Fruit fly (Drosophila melanogaster) whole organism, prepupa: ENCODE results near the gene CG33642.
A peak's percentile ranks its signal among the peaks of the same experiment; 100 is the strongest.

Experiments
- Blimp-1 ChIP-seq: fragments of 200-800 bp; sonication (Bioruptor generic); optimal IDR thresholded peaks from 3 replicates; lab custom pipeline; 2017; ENCODE audit warnings: missing biosample characterization, missing genetic modification characterization, mild to moderate bottlenecking, moderate library complexity, missing genetic modification reagents
- CG10669 ChIP-seq: fragments of 200-800 bp; sonication (Bioruptor generic); optimal IDR thresholded peaks from 3 replicates; lab custom pipeline; 2018; ENCODE audit warnings: missing biosample characterization, mild to moderate bottlenecking, missing genetic modification characterization, moderate library complexity
- CG11294 ChIP-seq: fragments of 200-800 bp; sonication (Bioruptor generic); IDR thresholded peaks from 2 replicates; pipeline ENCODE4 v1.3.6; 2022; ENCODE audit warnings: missing biosample characterization, missing genetic modification characterization
- CG11902 ChIP-seq: fragments of 200-800 bp; sonication (Bioruptor generic); optimal IDR thresholded peaks from 3 replicates; lab custom pipeline; 2016; ENCODE audit warnings: missing biosample characterization, missing genetic modification characterization
- CG1621 ChIP-seq: fragments of 200-800 bp; sonication (Bioruptor generic); optimal IDR thresholded peaks from 3 replicates; lab custom pipeline; 2018; ENCODE audit warnings: missing biosample characterization, mild to moderate bottlenecking, missing genetic modification characterization
- CG3032 ChIP-seq: fragments of 200-800 bp; optimal IDR thresholded peaks from 2 replicates; lab custom pipeline; 2019; ENCODE audit warnings: missing biosample characterization, mild to moderate bottlenecking, missing genetic modification characterization, moderate library complexity
- CG3919 ChIP-seq: fragments of 200-800 bp; sonication (Bioruptor generic); optimal IDR thresholded peaks from 3 replicates; lab custom pipeline; 2016; ENCODE audit warnings: missing biosample characterization, missing genetic modification characterization
- CG6163 ChIP-seq: fragments of 200-800 bp; sonication (Bioruptor generic); IDR thresholded peaks from 3 replicates; pipeline ENCODE4 v1.3.6; 2022; ENCODE audit warnings: missing biosample characterization, missing genetic modification characterization
- CG6792 ChIP-seq: fragments of 200-800 bp; sonication (Bioruptor generic); optimal IDR thresholded peaks from 3 replicates; lab custom pipeline; 2016; ENCODE audit warnings: missing biosample characterization, missing genetic modification characterization
- CG6808 ChIP-seq: fragments of 200-800 bp; sonication (Bioruptor generic); optimal IDR thresholded peaks from 3 replicates; lab custom pipeline; 2017; ENCODE audit warnings: missing biosample characterization, missing genetic modification characterization, mild to moderate bottlenecking, moderate library complexity, missing genetic modification reagents
- CG6854 ChIP-seq: fragments of 200-800 bp; sonication (Bioruptor generic); optimal IDR thresholded peaks from 2 replicates; lab custom pipeline; 2017; ENCODE audit warnings: missing biosample characterization, mild to moderate bottlenecking, missing genetic modification characterization
- CG8119 ChIP-seq: fragments of 200-800 bp; sonication (Bioruptor generic); IDR thresholded peaks from 3 replicates; pipeline ENCODE4 v1.3.6; 2022; ENCODE audit warnings: missing biosample characterization, missing genetic modification characterization
- CG8319 ChIP-seq: fragments of 200-800 bp; sonication (Bioruptor generic); optimal IDR thresholded peaks from 3 replicates; lab custom pipeline; 2016; ENCODE audit warnings: missing biosample characterization, missing genetic modification characterization
- CG8632 ChIP-seq: fragments of 200-800 bp; sonication (Bioruptor generic); optimal IDR thresholded peaks from 3 replicates; lab custom pipeline; 2016; ENCODE audit warnings: missing biosample characterization, missing genetic modification characterization
- Eip75B ChIP-seq: fragments of 200-800 bp; sonication (Bioruptor generic); optimal IDR thresholded peaks from 3 replicates; lab custom pipeline; 2016; ENCODE audit warnings: missing biosample characterization, missing genetic modification characterization
- Eip78C ChIP-seq: fragments of 200-800 bp; sonication (Bioruptor generic); peaks from one replicate; lab custom pipeline; 2016; ENCODE audit warnings: missing biosample characterization, missing genetic modification characterization
- Ets96B ChIP-seq: fragments of 200-800 bp; optimal IDR thresholded peaks from 2 replicates; lab custom pipeline; 2019; ENCODE audit warnings: missing biosample characterization, mild to moderate bottlenecking, missing genetic modification characterization, moderate library complexity
- Hr4 ChIP-seq: fragments of 200-800 bp; sonication (Bioruptor generic); optimal IDR thresholded peaks from 3 replicates; lab custom pipeline; 2016; ENCODE audit warnings: missing biosample characterization, missing genetic modification characterization
- Lpt ChIP-seq: fragments of 200-800 bp; sonication (Bioruptor generic); optimal IDR thresholded peaks from 3 replicates; lab custom pipeline; 2016; ENCODE audit warnings: missing biosample characterization, missing genetic modification characterization
- OdsH ChIP-seq: fragments of 200-800 bp; sonication (Bioruptor generic); optimal IDR thresholded peaks from 3 replicates; lab custom pipeline; 2016; ENCODE audit warnings: missing biosample characterization, missing genetic modification characterization
- Sox102F ChIP-seq: fragments of 200-800 bp; sonication (Bioruptor generic); optimal IDR thresholded peaks from 2 replicates; lab custom pipeline; 2016; ENCODE audit warnings: missing biosample characterization, mild to moderate bottlenecking, missing genetic modification characterization
- Sox14 ChIP-seq: fragments of 200-800 bp; sonication (Bioruptor generic); optimal IDR thresholded peaks from 3 replicates; lab custom pipeline; 2016; ENCODE audit warnings: missing biosample characterization, missing genetic modification characterization
- acj6 ChIP-seq: fragments of 200-800 bp; sonication (Bioruptor generic); optimal IDR thresholded peaks from 3 replicates; lab custom pipeline; 2016; ENCODE audit warnings: missing biosample characterization, missing genetic modification characterization
- cyc ChIP-seq: fragments of 200-800 bp; sonication (Bioruptor generic); optimal IDR thresholded peaks from 3 replicates; lab custom pipeline; 2016; ENCODE audit warnings: missing biosample characterization, missing genetic modification characterization
- dac ChIP-seq: fragments of 200-800 bp; sonication (Bioruptor generic); optimal IDR thresholded peaks from 2 replicates; lab custom pipeline; 2017; ENCODE audit warnings: missing biosample characterization, mild to moderate bottlenecking, missing genetic modification characterization
- dsx ChIP-seq: fragments of 200-800 bp; optimal IDR thresholded peaks from 3 replicates; lab custom pipeline; 2019; ENCODE audit warnings: missing biosample characterization, mild to moderate bottlenecking, missing genetic modification characterization, moderate library complexity; ENCODE audit not compliant: poor library complexity, severe bottlenecking
- esn ChIP-seq: fragments of 200-800 bp; sonication (Bioruptor generic); optimal IDR thresholded peaks from 2 replicates; lab custom pipeline; 2016; ENCODE audit warnings: missing biosample characterization, mild to moderate bottlenecking, missing genetic modification characterization, moderate library complexity
- fd59A ChIP-seq: fragments of 200-800 bp; sonication (Bioruptor generic); optimal IDR thresholded peaks from 2 replicates; lab custom pipeline; 2017; ENCODE audit warnings: missing biosample characterization, mild to moderate bottlenecking, missing genetic modification characterization, missing genetic modification reagents
- fd85E ChIP-seq: fragments of 200-800 bp; sonication (Bioruptor generic); optimal IDR thresholded peaks from 3 replicates; lab custom pipeline; 2016; ENCODE audit warnings: missing biosample characterization, missing genetic modification characterization
- fkh ChIP-seq: fragments of 200-800 bp; sonication (Bioruptor generic); optimal IDR thresholded peaks from 3 replicates; lab custom pipeline; 2017; ENCODE audit warnings: missing biosample characterization, mild to moderate bottlenecking, missing genetic modification characterization, moderate library complexity
- lz ChIP-seq: fragments of 200-800 bp; sonication (Bioruptor generic); optimal IDR thresholded peaks from 3 replicates; lab custom pipeline; 2016; ENCODE audit warnings: missing biosample characterization, missing genetic modification characterization
- salr ChIP-seq, 2 experiments: fragments of 200-800 bp; sonication (Bioruptor generic); optimal IDR thresholded peaks; 3 replicates each; lab custom pipeline; 2016 to 2018; ENCODE audit warnings: missing biosample characterization in 2 of 2, missing genetic modification characterization in 2 of 2, mild to moderate bottlenecking in 1 of 2
- ss ChIP-seq, 2 experiments: fragments of 200-800 bp; sonication (Bioruptor generic); optimal IDR thresholded peaks; 2 replicates in 1 of 2; 3 replicates in 1 of 2; lab custom pipeline; 2017 to 2018; ENCODE audit warnings: mild to moderate bottlenecking in 2 of 2, missing biosample characterization in 2 of 2, missing genetic modification characterization in 2 of 2, moderate library complexity in 1 of 2
- svp ChIP-seq: fragments of 200-800 bp; sonication (Bioruptor generic); peaks from one replicate; lab custom pipeline; 2016; ENCODE audit warnings: missing biosample characterization, missing genetic modification characterization

CG33642 gene

DNA sequence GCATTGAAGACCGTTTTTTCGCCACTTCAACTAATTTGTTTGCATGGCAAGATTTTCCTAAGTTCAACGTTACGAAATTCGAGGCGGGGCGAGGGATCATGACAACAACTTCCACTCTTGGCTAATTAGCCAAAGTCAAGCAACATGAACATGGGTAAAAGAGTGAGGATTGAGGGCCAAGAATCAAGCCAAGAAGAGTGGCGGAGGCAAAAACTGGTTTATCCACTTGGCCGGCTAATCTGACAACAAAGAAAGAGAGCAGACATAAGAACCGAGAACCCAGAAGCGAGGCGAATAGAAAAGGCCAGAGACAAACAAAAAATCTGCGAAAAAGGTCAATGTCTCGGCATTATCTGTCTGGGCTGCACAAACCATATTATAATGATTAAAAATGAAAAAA, 22.9 kb downstream of the CG33642 start:
- TF ChIP-seq CG10669 = no peak
- TF ChIP-seq svp (GFP tag; lab: Kevin White, UChicago) = peak; percentile 62
- peak; percentile 46 for TF ChIP-seq dsx (GFP tag; lab: Kevin White, UChicago)
- no peak for TF ChIP-seq Hr4 (GFP tag; lab: Kevin White, UChicago)
- TF ChIP-seq salr (GFP tag; optimal IDR thresholded peaks at IDR 0.05; lab: Kevin White, UChicago) = no peak
- TF ChIP-seq ss (GFP tag; optimal IDR thresholded peaks at IDR 0.05; lab: Kevin White, UChicago) = peak in 1 of 2 experiments; percentile 31
- no peak for TF ChIP-seq Ets96B (tag; lab: Kevin White, UChicago)
- no peak for TF ChIP-seq CG3919 (GFP tag; lab: Kevin White, UChicago)

DNA sequence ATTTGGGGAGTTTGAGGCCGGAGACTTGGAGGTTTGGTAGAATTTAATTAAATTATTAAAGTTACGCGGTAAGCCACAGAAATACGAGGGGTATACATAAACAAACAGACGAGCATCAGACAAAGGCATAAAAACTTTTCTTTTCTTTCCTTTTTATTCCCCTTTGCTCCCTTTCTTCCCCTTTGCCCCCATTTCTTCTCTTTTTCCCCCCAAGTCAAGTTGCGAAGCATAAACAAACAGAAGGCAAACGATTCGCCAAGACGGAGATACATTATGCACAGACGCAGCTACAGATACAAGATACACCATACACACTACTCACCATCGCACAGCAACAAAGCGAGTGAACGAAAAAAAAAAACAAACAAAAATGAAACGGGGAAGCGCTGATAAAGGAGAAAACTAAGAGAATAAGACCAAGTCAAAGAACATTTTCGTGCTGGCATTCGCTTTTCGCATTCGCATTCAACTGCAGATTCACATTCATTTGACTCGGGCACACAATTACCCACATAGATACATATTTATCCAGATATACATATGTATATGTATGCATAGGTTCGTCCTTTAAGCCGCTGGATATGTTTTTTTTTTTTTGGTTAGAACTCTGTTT, 24.9 kb downstream of the CG33642 start:
- TF ChIP-seq Eip75B (GFP tag; lab: Kevin White, UChicago) (peak; percentile 1), lz (GFP tag; lab: Kevin White, UChicago) (no peak), Lpt (GFP tag; lab: Kevin White, UChicago) (peak; percentile 46), Sox102F (GFP tag; lab: Kevin White, UChicago) (peak; percentile 3), acj6 (GFP tag; lab: Kevin White, UChicago) (no peak), Eip78C (GFP tag; lab: Kevin White, UChicago) (peak; percentile 52), CG6808 (GFP tag; lab: Kevin White, UChicago) (peak; percentile 24), CG6163 (GFP tag; lab: Robert Waterston, UW) (peak; percentile 47; the same call in 2 of the 3 replicates), dsx (GFP tag; lab: Kevin White, UChicago) (peak; percentile 14), ss (GFP tag; optimal IDR thresholded peaks at IDR 0.05; lab: Kevin White, UChicago) (peak in 1 of 2 experiments; percentile 35), dac (GFP tag; lab: Kevin White, UChicago) (no peak)

DNA sequence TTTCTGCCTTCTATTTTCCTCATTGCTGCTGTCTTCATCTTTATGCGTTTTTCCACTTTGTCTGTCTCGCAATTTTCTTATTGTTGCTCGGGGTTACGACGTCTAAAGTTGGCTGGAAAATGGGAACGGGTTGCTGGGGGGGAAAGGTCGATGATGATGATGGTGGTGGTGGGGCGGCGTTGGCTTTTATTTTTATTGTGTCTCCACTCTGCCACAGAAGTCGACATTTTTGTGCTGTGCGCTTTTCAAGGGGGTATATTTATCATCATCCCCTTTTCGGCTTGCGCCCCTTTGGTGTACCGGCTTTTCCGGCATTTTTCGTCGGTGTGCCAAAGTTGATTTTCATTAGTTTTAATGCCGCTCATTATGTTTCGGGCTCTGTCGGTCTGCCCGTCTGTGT, 25.6 kb downstream of the CG33642 start:
- no peak for TF ChIP-seq CG8319 (GFP tag; lab: Kevin White, UChicago)
- no peak for TF ChIP-seq fkh (GFP tag; lab: Kevin White, UChicago)

DNA sequence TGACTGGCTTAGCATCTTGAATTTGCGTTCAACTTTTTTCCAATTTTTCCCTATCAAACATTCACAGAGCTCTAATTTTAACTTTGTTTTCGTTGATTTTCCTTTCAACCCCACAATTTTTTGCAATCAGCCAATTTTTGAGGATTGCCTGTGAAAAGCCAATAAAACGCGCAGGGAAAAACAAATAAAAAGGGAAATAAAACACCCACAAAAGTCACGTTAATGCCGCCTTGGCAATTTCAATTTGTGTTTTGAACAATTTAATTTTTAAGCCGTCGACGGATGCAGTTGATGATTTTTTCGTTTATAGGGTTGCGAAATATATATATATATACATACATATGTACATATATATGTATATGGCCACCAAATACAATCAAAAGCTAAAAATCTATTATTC, 39.2 kb downstream of the CG33642 start:
- TF ChIP-seq CG6792 (GFP tag; lab: Kevin White, UChicago) = no peak
- TF ChIP-seq CG11294 (GFP tag; lab: Robert Waterston, UW) = no peak
- no peak for TF ChIP-seq fd59A (GFP tag; lab: Kevin White, UChicago)
- no peak for TF ChIP-seq Blimp-1 (GFP tag; lab: Kevin White, UChicago)
- TF ChIP-seq CG6854 (GFP tag; lab: Kevin White, UChicago) = no peak
- no peak for TF ChIP-seq CG8632 (GFP tag; lab: Kevin White, UChicago)
- TF ChIP-seq CG1621 = no peak
- no peak for TF ChIP-seq esn
- TF ChIP-seq fd85E (GFP tag; lab: Kevin White, UChicago) = no peak
- TF ChIP-seq CG8119 (GFP tag; lab: Robert Waterston, UW) = no peak
- TF ChIP-seq salr (GFP tag; optimal IDR thresholded peaks at IDR 0.05; lab: Kevin White, UChicago) = no peak
- no peak for TF ChIP-seq CG11902 (GFP tag; lab: Kevin White, UChicago)
- TF ChIP-seq CG3919 (GFP tag; lab: Kevin White, UChicago) = no peak
- no peak for TF ChIP-seq ss (GFP tag; optimal IDR thresholded peaks at IDR 0.05; lab: Kevin White, UChicago)
- TF ChIP-seq CG3032 (tag; lab: Kevin White, UChicago) = no peak
- TF ChIP-seq svp (GFP tag; lab: Kevin White, UChicago) = no peak

DNA sequence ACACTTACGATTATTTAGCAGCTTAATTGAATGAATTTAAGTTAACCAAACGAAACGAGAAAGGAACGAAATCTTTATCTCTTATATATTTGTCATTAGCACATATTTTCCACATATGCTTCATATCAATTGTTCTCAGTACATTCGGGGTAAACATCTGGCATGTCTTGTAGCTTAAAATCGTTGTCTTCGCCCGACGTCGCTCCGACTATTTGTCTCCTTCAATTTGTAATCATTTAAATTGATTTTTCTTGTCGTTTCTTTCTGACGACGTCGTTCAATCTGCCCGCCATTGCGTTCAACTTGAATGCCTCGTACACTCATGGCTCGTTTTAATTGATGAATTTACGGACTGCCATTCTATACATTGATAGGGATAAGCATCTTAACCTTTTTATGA, 40.2 kb downstream of the CG33642 start:
- TF ChIP-seq Eip78C (GFP tag; lab: Kevin White, UChicago) = peak; percentile 74
- TF ChIP-seq cyc (GFP tag; lab: Kevin White, UChicago) = no peak
- TF ChIP-seq Sox14 (GFP tag; lab: Kevin White, UChicago) = no peak
- TF ChIP-seq OdsH (GFP tag; lab: Kevin White, UChicago) = peak; percentile 2
- TF ChIP-seq svp (GFP tag; lab: Kevin White, UChicago) = peak; percentile 77
- TF ChIP-seq Sox102F (GFP tag; lab: Kevin White, UChicago) = peak; percentile 12
